Worm (Caenorhabditis elegans) whole organism, L4/young adult: Measurements from ENCODE around the gene unc-31.

Experiments used
- W03F9.2 ChIP-seq: fragments of 150-350 bp; optimal IDR thresholded peaks from 2 replicates; lab custom pipeline; 2014; ENCODE audit warnings: missing biosample characterization, missing genetic modification characterization
- dao-5 ChIP-seq: sonication (generic microtip); optimal IDR thresholded peaks from 2 replicates; lab custom pipeline; 2016; ENCODE audit warnings: missing genotype, missing genetic modification characterization, moderate library complexity, missing compliant biosample characterization
- him-1 ChIP-seq: sonication (generic microtip); optimal IDR thresholded peaks from 2 replicates; lab custom pipeline; 2016; ENCODE audit warnings: missing genotype, missing genetic modification reagents, missing genetic modification characterization, missing compliant biosample characterization

- TF ChIP-seq dao-5 (tag; lab: Kevin White, UChicago): no peak
- peak; percentile 92 for TF ChIP-seq him-1 (tag; lab: Kevin White, UChicago)
- TF ChIP-seq W03F9.2: no peak
Measured at ce11 chrIV:12771414-12771813, 2.3 kb upstream of the unc-31 start.
